Worm (Caenorhabditis elegans) whole organism, L4 larva: ENCODE results near the gene grd-4.

Experiments used
- D1046.2 ChIP-seq: fragments of 200-800 bp; sonication (Bioruptor generic); IDR thresholded peaks from 2 replicates; pipeline ENCODE4 v1.3.6; 2022; ENCODE audit warnings: missing genetic modification characterization, missing compliant biosample characterization
- F37D6.2 ChIP-seq: sonication (generic microtip); optimal IDR thresholded peaks from 2 replicates; lab custom pipeline; 2016; ENCODE audit warnings: mild to moderate bottlenecking, missing genetic modification characterization, missing compliant biosample characterization
- R02D3.7 ChIP-seq: fragments of 150-350 bp; sonication (generic microtip); optimal IDR thresholded peaks from 3 replicates; lab custom pipeline; 2014; ENCODE audit warnings: missing biosample characterization, missing genetic modification characterization
- Y48G9A.11 ChIP-seq: fragments of 200-800 bp; sonication (Bioruptor generic); IDR thresholded peaks from 2 replicates; pipeline ENCODE4 v1.3.6; 2022; ENCODE audit warnings: missing genetic modification reagents, missing genetic modification characterization, missing compliant biosample characterization
- ZK546.5 ChIP-seq, 2 experiments: sonication (generic microtip); optimal IDR thresholded peaks; 2 replicates each; lab custom pipeline; 2017; ENCODE audit warnings: missing biosample characterization in 2 of 2, missing genetic modification characterization in 2 of 2
- aha-1 ChIP-seq: fragments of 150-350 bp; peaks from one replicate; lab custom pipeline; 2014; ENCODE audit warnings: missing biosample characterization, missing genetic modification characterization
- arid-1 ChIP-seq: fragments of 200-800 bp; sonication (Bioruptor generic); conservative IDR thresholded peaks from 2 replicates; pipeline ENCODE4 v1.3.6; 2022; ENCODE audit warnings: missing genetic modification reagents, missing genetic modification characterization, missing compliant biosample characterization
- attf-4 ChIP-seq: sonication (generic microtip); optimal IDR thresholded peaks from 3 replicates; lab custom pipeline; 2017; ENCODE audit warnings: missing biosample characterization, missing genetic modification characterization
- ceh-28 ChIP-seq: fragments of 150-350 bp; optimal IDR thresholded peaks from 2 replicates; lab custom pipeline; 2014; ENCODE audit warnings: missing biosample characterization, missing genetic modification reagents, missing genetic modification characterization
- ceh-62 ChIP-seq: sonication (generic microtip); optimal IDR thresholded peaks from 2 replicates; lab custom pipeline; 2017; ENCODE audit warnings: missing biosample characterization, missing genetic modification characterization
- ceh-82 ChIP-seq: sonication (generic microtip); optimal IDR thresholded peaks from 2 replicates; lab custom pipeline; 2017; ENCODE audit warnings: missing biosample characterization, missing genetic modification characterization
- ctbp-1 ChIP-seq: fragments of 200-800 bp; sonication (Bioruptor generic); IDR thresholded peaks from 2 replicates; pipeline ENCODE4 v1.3.6; 2022; ENCODE audit warnings: missing genetic modification reagents, missing genetic modification characterization, missing compliant biosample characterization
- daf-12 ChIP-seq: fragments of 150-350 bp; optimal IDR thresholded peaks from 2 replicates; lab custom pipeline; 2014; ENCODE audit warnings: missing biosample characterization, missing genetic modification reagents, missing genetic modification characterization
- daf-19 ChIP-seq: fragments of 200-800 bp; sonication (Bioruptor generic); conservative IDR thresholded peaks from 2 replicates; pipeline ENCODE4 v1.3.6; 2022; ENCODE audit warnings: missing genetic modification characterization, missing compliant biosample characterization
- daf-8 ChIP-seq: fragments of 200-800 bp; sonication (Bioruptor generic); IDR thresholded peaks from 2 replicates; pipeline ENCODE4 v1.3.6; 2022; ENCODE audit warnings: missing genetic modification characterization, missing compliant biosample characterization
- dmd-6 ChIP-seq: fragments of 200-800 bp; sonication (Bioruptor generic); IDR thresholded peaks from 2 replicates; pipeline ENCODE4 v1.3.6; 2022; ENCODE audit warnings: missing genetic modification reagents, missing genetic modification characterization, missing compliant biosample characterization
- dmd-8 ChIP-seq: fragments of 200-800 bp; sonication (Bioruptor generic); IDR thresholded peaks from 2 replicates; pipeline ENCODE4 v1.3.6; 2022; ENCODE audit warnings: missing genetic modification characterization, missing compliant biosample characterization
- dpl-1 ChIP-seq: fragments of 150-350 bp; optimal IDR thresholded peaks from 2 replicates; lab custom pipeline; 2014; ENCODE audit warnings: missing biosample characterization, missing genetic modification reagents, missing genetic modification characterization
- dve-1 ChIP-seq: sonication (generic microtip); optimal IDR thresholded peaks from 2 replicates; lab custom pipeline; 2017; ENCODE audit warnings: antibody characterized with exemption, mild to moderate bottlenecking, missing genetic modification characterization, missing compliant biosample characterization; ENCODE audit not compliant: insufficient read depth
- egl-27 ChIP-seq: sonication (generic microtip); optimal IDR thresholded peaks from 3 replicates; lab custom pipeline; 2017; ENCODE audit warnings: missing biosample characterization, missing genetic modification reagents, missing genetic modification characterization
- fkh-10 ChIP-seq: fragments of 150-350 bp; optimal IDR thresholded peaks from 2 replicates; lab custom pipeline; 2014; ENCODE audit warnings: missing biosample characterization, missing genetic modification reagents, missing genetic modification characterization
- hif-1 ChIP-seq, 2 experiments: sonication (generic microtip); optimal IDR thresholded peaks; 2 replicates each; lab custom pipeline; 2016 to 2017; ENCODE audit warnings: missing compliant biosample characterization in 2 of 2, missing genetic modification characterization in 2 of 2, missing genetic modification reagents in 2 of 2, missing genotype in 2 of 2, mild to moderate bottlenecking in 1 of 2
- hlh-30 ChIP-seq: sonication (generic microtip); optimal IDR thresholded peaks from 2 replicates; lab custom pipeline; 2017; ENCODE audit warnings: antibody characterized with exemption, mild to moderate bottlenecking, missing genetic modification characterization, missing compliant biosample characterization; ENCODE audit not compliant: insufficient read depth
- jun-1 ChIP-seq: fragments of 150-350 bp; optimal IDR thresholded peaks from 2 replicates; lab custom pipeline; 2014; ENCODE audit warnings: missing biosample characterization, missing genetic modification reagents, missing genetic modification characterization
- lin-1 ChIP-seq: fragments of 200-800 bp; sonication (Bioruptor generic); IDR thresholded peaks from 2 replicates; pipeline ENCODE4 v1.3.6; 2022; ENCODE audit warnings: missing genetic modification reagents, missing genetic modification characterization, missing compliant biosample characterization
- lin-13 ChIP-seq: fragments of 150-350 bp; optimal IDR thresholded peaks from 2 replicates; lab custom pipeline; 2014; ENCODE audit warnings: missing biosample characterization, missing genetic modification reagents, missing genetic modification characterization
- lir-3 ChIP-seq: sonication (generic microtip); optimal IDR thresholded peaks from 2 replicates; lab custom pipeline; 2016; ENCODE audit warnings: mild to moderate bottlenecking, missing genetic modification characterization, missing compliant biosample characterization
- lsy-2 ChIP-seq, 2 experiments: fragments of 150-350 bp in 1 of 2; sonication (generic microtip) in 1 of 2; optimal IDR thresholded peaks; 2 replicates each; lab custom pipeline; 2014 to 2017; ENCODE audit warnings: missing biosample characterization in 2 of 2, missing genetic modification characterization in 2 of 2
- madf-9 ChIP-seq: fragments of 200-800 bp; sonication (Bioruptor generic); conservative IDR thresholded peaks from 2 replicates; pipeline ENCODE4 v1.3.6; 2022; ENCODE audit warnings: missing genetic modification reagents, missing genetic modification characterization, missing compliant biosample characterization
- mdl-1 ChIP-seq, 2 experiments: fragments of 150-350 bp in 1 of 2; sonication (generic microtip) in 1 of 2; optimal IDR thresholded peaks; 2 replicates each; lab custom pipeline; 2014 to 2017; ENCODE audit warnings: missing biosample characterization in 2 of 2, missing genetic modification characterization in 2 of 2
- mep-1 ChIP-seq: fragments of 150-350 bp; sonication (generic microtip); optimal IDR thresholded peaks from 3 replicates; lab custom pipeline; 2014; ENCODE audit warnings: missing biosample characterization, missing genetic modification characterization
- mes-2 ChIP-seq: sonication (generic microtip); optimal IDR thresholded peaks from 2 replicates; lab custom pipeline; 2016; ENCODE audit warnings: missing genotype, mild to moderate bottlenecking, missing genetic modification characterization, missing compliant biosample characterization; ENCODE audit not compliant: poor library complexity, severe bottlenecking
- mxl-3 ChIP-seq: fragments of 200-800 bp; sonication (Bioruptor generic); optimal IDR thresholded peaks from 2 replicates; lab custom pipeline; 2018; ENCODE audit warnings: mild to moderate bottlenecking, missing genetic modification characterization, missing compliant biosample characterization
- nhr-10 ChIP-seq: fragments of 150-350 bp; optimal IDR thresholded peaks from 2 replicates; lab custom pipeline; 2014; ENCODE audit warnings: missing biosample characterization, missing genetic modification characterization
- nhr-237 ChIP-seq: sonication (generic microtip); optimal IDR thresholded peaks from 2 replicates; lab custom pipeline; 2017; ENCODE audit warnings: missing biosample characterization, missing genetic modification characterization
- nhr-41 ChIP-seq: fragments of 200-800 bp; sonication (Bioruptor generic); IDR thresholded peaks from 2 replicates; pipeline ENCODE4 v1.3.6; 2022; ENCODE audit warnings: missing genetic modification reagents, missing genetic modification characterization, missing compliant biosample characterization
- nhr-6 ChIP-seq: fragments of 150-350 bp; optimal IDR thresholded peaks from 2 replicates; lab custom pipeline; 2014; ENCODE audit warnings: missing biosample characterization, missing genetic modification characterization
- nhr-76 ChIP-seq: fragments of 150-350 bp; optimal IDR thresholded peaks from 2 replicates; lab custom pipeline; 2014; ENCODE audit warnings: missing biosample characterization, missing genetic modification characterization
- pha-4 ChIP-seq, 2 experiments: fragments of 150-350 bp in 1 of 2; fragments of 200-800 bp in 1 of 2; sonication (Bioruptor generic) in 1 of 2; IDR thresholded peaks in 1 of 2; optimal IDR thresholded peaks in 1 of 2; 2 replicates each; pipeline versions ENCODE4 v1.3.6 to Lab custom; 2014 to 2022; ENCODE audit warnings: missing genetic modification characterization in 2 of 2, missing genetic modification reagents in 2 of 2, missing biosample characterization in 1 of 2, missing compliant biosample characterization in 1 of 2
- pqm-1 ChIP-seq: sonication (generic microtip); optimal IDR thresholded peaks from 2 replicates; lab custom pipeline; 2017; ENCODE audit warnings: missing biosample characterization, missing genetic modification characterization
- rbr-2 ChIP-seq: sonication (generic microtip); optimal IDR thresholded peaks from 2 replicates; lab custom pipeline; 2016; ENCODE audit warnings: missing genotype, missing genetic modification characterization, missing compliant biosample characterization
- snpc-4 ChIP-seq: fragments of 150-350 bp; optimal IDR thresholded peaks from 2 replicates; lab custom pipeline; 2014; ENCODE audit warnings: missing biosample characterization, missing genetic modification characterization
- spr-1 ChIP-seq: sonication (generic microtip); optimal IDR thresholded peaks from 2 replicates; lab custom pipeline; 2016; ENCODE audit warnings: mild to moderate bottlenecking, missing genetic modification characterization, missing compliant biosample characterization
- spr-3 ChIP-seq: fragments of 200-800 bp; sonication (Bioruptor generic); optimal IDR thresholded peaks from 2 replicates; lab custom pipeline; 2018; ENCODE audit warnings: mild to moderate bottlenecking, missing genetic modification characterization, missing compliant biosample characterization
- tra-1 ChIP-seq: fragments of 200-800 bp; sonication (Bioruptor generic); IDR thresholded peaks from 2 replicates; pipeline ENCODE4 v1.3.6; 2022; ENCODE audit warnings: missing genetic modification reagents, missing genetic modification characterization, missing compliant biosample characterization
- unc-130 ChIP-seq: sonication (generic microtip); optimal IDR thresholded peaks from 2 replicates; lab custom pipeline; 2016; ENCODE audit warnings: missing genetic modification reagents, missing genetic modification characterization, missing compliant biosample characterization
- unc-62 ChIP-seq, 3 experiments: fragments of 150-350 bp in 1 of 3; sonication (generic microtip); optimal IDR thresholded peaks in 2 of 3; peaks in 1 of 3; 1 replicate in 1 of 3; 2 replicates in 2 of 3; lab custom pipeline; 2014 to 2017; ENCODE audit warnings: missing biosample characterization in 3 of 3, missing genetic modification characterization in 3 of 3, missing genetic modification reagents in 3 of 3, missing genotype in 1 of 3
- vab-7 ChIP-seq: fragments of 200-800 bp; sonication (Bioruptor generic); IDR thresholded peaks from 2 replicates; pipeline ENCODE4 v1.3.6; 2022; ENCODE audit warnings: missing genetic modification reagents, missing genetic modification characterization, missing compliant biosample characterization
- zip-11 ChIP-seq: fragments of 200-800 bp; sonication (Bioruptor generic); IDR thresholded peaks from 2 replicates; pipeline ENCODE4 v1.3.6; 2022; ENCODE audit warnings: missing genetic modification characterization, missing compliant biosample characterization
- zip-2 ChIP-seq: fragments of 150-350 bp; optimal IDR thresholded peaks from 2 replicates; lab custom pipeline; 2014; ENCODE audit warnings: missing biosample characterization, missing genetic modification characterization
- ztf-11 ChIP-seq: fragments of 150-350 bp; optimal IDR thresholded peaks from 2 replicates; lab custom pipeline; 2014; ENCODE audit warnings: missing biosample characterization, missing genetic modification characterization
- ztf-7 ChIP-seq: fragments of 150-350 bp; optimal IDR thresholded peaks from 2 replicates; lab custom pipeline; 2014; ENCODE audit warnings: missing biosample characterization, missing genetic modification characterization

Gene grd-4

ce11 chrX:8481716-8482115 lies 19.3 kb upstream of the grd-4 start:
- TF ChIP-seq mdl-1 (tag; optimal IDR thresholded peaks at IDR 0.05; lab: Kevin White, UChicago) = peak in 1 of 2 experiments; percentile 50
- TF ChIP-seq unc-62 (GFP tag; optimal IDR thresholded peaks at IDR 0.05 in 1 of 2; lab: Kevin White, UChicago) = peak in 1 of 2 experiments; percentile 88
- TF ChIP-seq unc-62 (tag; optimal IDR thresholded peaks at IDR 0.05; lab: Kevin White, UChicago) = no peak
- no peak for TF ChIP-seq zip-11 (GFP tag; lab: Robert Waterston, UW)
- TF ChIP-seq hif-1 (tag; optimal IDR thresholded peaks at IDR 0.05; lab: Kevin White, UChicago) = peak in 1 of 2 experiments; percentile 76
- 0 out of 2 replicates have a peak, but pooled peaks have one; percentile 15 for TF ChIP-seq dmd-6 (GFP tag; lab: Robert Waterston, UW)
- TF ChIP-seq dpl-1 = no peak
- peak; percentile 64 for TF ChIP-seq fkh-10 (GFP tag; lab: Kevin White, UChicago)
- no peak for TF ChIP-seq ceh-62 (tag; lab: Kevin White, UChicago)
- no peak for TF ChIP-seq daf-19 (GFP tag; lab: Robert Waterston, UW)
- no peak for TF ChIP-seq lir-3 (tag; lab: Kevin White, UChicago)
- no peak for TF ChIP-seq D1046.2 (GFP tag; lab: Robert Waterston, UW)
- no peak for TF ChIP-seq mes-2
- TF ChIP-seq attf-4 (tag; lab: Kevin White, UChicago) = no peak
- TF ChIP-seq nhr-76 (tag; lab: Kevin White, UChicago) = no peak
- TF ChIP-seq snpc-4 (tag; lab: Kevin White, UChicago) = no peak
- no peak for TF ChIP-seq unc-130 (GFP tag; lab: Kevin White, UChicago)
- TF ChIP-seq vab-7 (GFP tag; lab: Robert Waterston, UW) = no peak
- TF ChIP-seq ZK546.5 (tag; optimal IDR thresholded peaks at IDR 0.05; lab: Kevin White, UChicago) = no peak
- no peak for TF ChIP-seq egl-27
- TF ChIP-seq zip-2 (tag; lab: Kevin White, UChicago) = no peak
- TF ChIP-seq mxl-3 (GFP tag; lab: Kevin White, UChicago) = peak; percentile 16
- no peak for TF ChIP-seq aha-1 (tag; lab: Kevin White, UChicago)
- no peak for TF ChIP-seq spr-3 (GFP tag; lab: Kevin White, UChicago)
- TF ChIP-seq lin-13 (GFP tag; lab: Kevin White, UChicago) = no peak
- TF ChIP-seq ztf-7 = no peak
- TF ChIP-seq F37D6.2 (tag; lab: Kevin White, UChicago) = no peak
- no peak for TF ChIP-seq nhr-237 (tag; lab: Kevin White, UChicago)
- TF ChIP-seq tra-1 = no peak
- no peak for TF ChIP-seq daf-8 (GFP tag; lab: Robert Waterston, UW)
- TF ChIP-seq madf-9 (GFP tag; lab: Robert Waterston, UW) = no peak
- TF ChIP-seq R02D3.7 (tag; lab: Kevin White, UChicago) = no peak
- no peak for TF ChIP-seq nhr-41 (GFP tag; lab: Robert Waterston, UW)
- no peak for TF ChIP-seq dve-1 (tag; lab: Kevin White, UChicago)
- no peak for TF ChIP-seq lin-1 (GFP tag; lab: Robert Waterston, UW)
- no peak for TF ChIP-seq ceh-82 (tag; lab: Kevin White, UChicago)
- TF ChIP-seq jun-1 (tag; lab: Kevin White, UChicago) = no peak
- TF ChIP-seq ceh-28 (tag; lab: Kevin White, UChicago) = no peak
- no peak for TF ChIP-seq pqm-1 (tag; lab: Kevin White, UChicago)
- TF ChIP-seq dmd-8 = no peak
- TF ChIP-seq rbr-2 (tag; lab: Kevin White, UChicago) = peak; percentile 11
- TF ChIP-seq ztf-11 (tag; lab: Kevin White, UChicago) = no peak
- TF ChIP-seq hlh-30 (tag; lab: Kevin White, UChicago) = no peak
- TF ChIP-seq nhr-6 (tag; lab: Kevin White, UChicago) = no peak
- no peak for TF ChIP-seq pha-4 (GFP tag; IDR thresholded peaks at IDR 0.05; lab: Robert Waterston, UW)
- no peak for TF ChIP-seq pha-4 (tag; optimal IDR thresholded peaks at IDR 0.05; lab: Kevin White, UChicago)
- TF ChIP-seq lsy-2 (tag; optimal IDR thresholded peaks at IDR 0.05; lab: Kevin White, UChicago) = no peak
- TF ChIP-seq arid-1 (GFP tag; lab: Robert Waterston, UW) = no peak
- TF ChIP-seq spr-1 (tag; lab: Kevin White, UChicago) = no peak
- no peak for TF ChIP-seq ctbp-1 (GFP tag; lab: Robert Waterston, UW)
- TF ChIP-seq nhr-10 (tag; lab: Kevin White, UChicago) = no peak
- no peak for TF ChIP-seq daf-12 (tag; lab: Kevin White, UChicago)
- TF ChIP-seq mep-1 (tag; lab: Kevin White, UChicago) = peak; percentile 43
- no peak for TF ChIP-seq Y48G9A.11
